Worm (Caenorhabditis elegans) whole organism, midembryonic: Measurements from ENCODE around the gene T01B7.13.

Experiments used
- flt-1 ChIP-seq: fragments of 200-800 bp; sonication (Bioruptor generic); IDR thresholded peaks from 2 replicates; pipeline ENCODE4 v1.3.6; 2022; ENCODE audit warnings: missing genetic modification characterization, missing compliant biosample characterization
- ref-1 ChIP-seq: fragments of 200-800 bp; sonication (Bioruptor generic); conservative IDR thresholded peaks from 2 replicates; pipeline ENCODE4 v1.3.6; 2022; ENCODE audit warnings: missing genetic modification reagents, missing genetic modification characterization, missing compliant biosample characterization
- ztf-23 ChIP-seq: fragments of 200-800 bp; sonication (Bioruptor generic); IDR thresholded peaks from 2 replicates; pipeline ENCODE4 v1.3.6; 2022; ENCODE audit warnings: missing genetic modification reagents, missing genetic modification characterization, missing compliant biosample characterization

- TF ChIP-seq flt-1 (GFP tag; lab: Robert Waterston, UW) (no peak), ref-1 (no peak), ztf-23 (no peak)
Observed at ce11 chrII:8668871-8669270, 46.3 kb upstream of the T01B7.13 start.
